Worm (Caenorhabditis elegans): Measurements from ENCODE around the gene ptr-1.

ptr-1 gene

DNA sequence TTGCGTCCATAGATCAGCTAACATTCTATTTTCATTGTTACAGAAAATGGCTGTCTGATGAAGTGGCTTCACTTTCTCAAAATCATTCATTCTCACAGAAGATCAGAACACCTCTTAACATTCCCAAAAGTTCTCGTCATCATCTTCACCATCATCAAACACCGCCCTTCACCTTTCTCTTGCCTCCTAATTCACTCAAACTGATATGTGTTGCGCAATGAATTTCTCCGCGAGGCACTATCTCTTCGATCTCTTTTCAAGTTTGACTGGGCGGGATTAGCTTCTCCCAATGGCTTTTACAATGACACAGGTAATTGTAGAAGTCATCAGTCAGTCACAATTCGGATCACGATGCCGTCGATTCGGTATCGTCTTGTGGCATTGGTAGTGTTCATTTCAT, 40.0 kb upstream of the ptr-1 start, which contains the start of gene grd-6:
TSS of gene grd-6 (plus strand) at position 301 of the 400 bp plus-strand sequence.
- no peak for TF ChIP-seq fax-1 (tag; optimal IDR thresholded peaks at IDR 0.05)
- TF ChIP-seq ceh-22 (tag; optimal IDR thresholded peaks at IDR 0.05) = no peak
- TF ChIP-seq pha-2 (tag; optimal IDR thresholded peaks at IDR 0.05) = no peak
- TF ChIP-seq zip-5 (tag; optimal IDR thresholded peaks at IDR 0.05) = no peak
- no peak for TF ChIP-seq nhr-11 (tag; optimal IDR thresholded peaks at IDR 0.05)
- no peak for TF ChIP-seq odd-2 (tag; optimal IDR thresholded peaks at IDR 0.05)
- no peak for TF ChIP-seq npax-4 (tag; optimal IDR thresholded peaks at IDR 0.05)
- no peak for TF ChIP-seq unc-86 (tag; optimal IDR thresholded peaks at IDR 0.05)
- no peak for TF ChIP-seq tbx-7 (tag; optimal IDR thresholded peaks at IDR 0.05)
- no peak for TF ChIP-seq ets-4 (tag; optimal IDR thresholded peaks at IDR 0.05)
- TF ChIP-seq ztf-16 (tag; optimal IDR thresholded peaks at IDR 0.05) = no peak
- no peak for TF ChIP-seq pat-9 (tag; optimal IDR thresholded peaks at IDR 0.05)
- TF ChIP-seq unc-3 (GFP tag; conservative IDR thresholded peaks at IDR 0.05) = no peak
- no peak for TF ChIP-seq unc-3 (tag; optimal IDR thresholded peaks at IDR 0.05)
- no peak for TF ChIP-seq gmeb-2 (tag; optimal IDR thresholded peaks at IDR 0.05)

DNA sequence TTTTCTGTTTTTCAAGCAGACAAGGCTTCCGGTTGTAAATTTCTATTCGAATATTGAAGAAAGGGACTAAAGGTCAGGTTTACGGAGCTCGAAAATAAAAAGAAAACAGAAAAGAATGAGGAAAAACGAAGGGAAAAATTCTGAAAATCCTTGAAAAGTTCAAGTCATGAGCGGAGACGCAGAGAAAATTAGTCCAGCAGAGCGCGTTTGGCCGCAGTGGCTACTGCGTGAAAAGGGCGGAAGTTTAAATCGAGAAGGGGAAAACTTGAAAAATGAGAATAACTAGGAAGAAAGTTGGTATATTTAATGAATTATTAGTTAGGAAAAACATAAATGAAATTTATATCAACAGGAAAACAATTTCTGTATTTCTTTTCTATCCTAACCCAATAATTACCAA, 38.9 kb upstream of the ptr-1 start:
- peak; percentile 24 for TF ChIP-seq ceh-31 (tag; optimal IDR thresholded peaks at IDR 0.05)
- TF ChIP-seq elt-4 (tag; optimal IDR thresholded peaks at IDR 0.05) = no peak
- TF ChIP-seq nfya-1 (tag; optimal IDR thresholded peaks at IDR 0.05) = peak; percentile 29
- TF ChIP-seq lin-11 (tag; optimal IDR thresholded peaks at IDR 0.05) = no peak
- TF ChIP-seq nhr-232 (tag; optimal IDR thresholded peaks at IDR 0.05) = no peak
- TF ChIP-seq tbx-7 (tag; optimal IDR thresholded peaks at IDR 0.05) = no peak
- TF ChIP-seq K02D7.2 (tag; optimal IDR thresholded peaks at IDR 0.05) = no peak
- TF ChIP-seq madf-2 (tag; optimal IDR thresholded peaks at IDR 0.05) = no peak
- no peak for TF ChIP-seq unc-86 (tag; optimal IDR thresholded peaks at IDR 0.05)
- no peak for TF ChIP-seq tbx-2 (tag; optimal IDR thresholded peaks at IDR 0.05)
- no peak for TF ChIP-seq ceh-14 (tag; optimal IDR thresholded peaks at IDR 0.05)
- peak; percentile 15 for TF ChIP-seq elt-2 (tag; optimal IDR thresholded peaks at IDR 0.05)
- TF ChIP-seq npax-4 (tag; optimal IDR thresholded peaks at IDR 0.05) = no peak
- no peak for TF ChIP-seq Y22D7AL.16 (tag; optimal IDR thresholded peaks at IDR 0.05)
- TF ChIP-seq unc-42 (tag; optimal IDR thresholded peaks at IDR 0.05) = peak; percentile 56
- no peak for TF ChIP-seq pha-4 (tag; optimal IDR thresholded peaks at IDR 0.05)
- TF ChIP-seq T23F11.4 (GFP tag; optimal IDR thresholded peaks at IDR 0.05) = no peak
- TF ChIP-seq pat-9 (tag; optimal IDR thresholded peaks at IDR 0.05) = no peak

DNA sequence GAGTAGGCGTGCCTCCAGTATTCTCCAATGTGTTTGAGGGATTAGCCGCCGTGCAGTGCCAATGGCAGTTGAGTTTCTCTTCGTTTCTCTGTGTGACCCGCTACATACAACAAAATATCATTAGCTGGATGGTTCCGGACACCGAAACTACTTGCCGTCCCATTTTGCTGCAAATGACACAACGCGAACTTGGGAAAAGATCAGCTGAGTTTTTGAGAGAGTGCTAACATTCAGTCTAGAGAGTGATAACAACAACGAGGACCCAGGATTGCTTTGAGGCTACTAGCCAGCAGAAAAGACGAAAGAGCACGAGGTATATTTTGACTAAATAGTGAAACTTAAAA, 37.8 kb upstream of the ptr-1 start:
- peak; percentile 1 for TF ChIP-seq ceh-6 (GFP tag; optimal IDR thresholded peaks at IDR 0.05)
- TF ChIP-seq pha-2 (tag; optimal IDR thresholded peaks at IDR 0.05) = no peak
- no peak for TF ChIP-seq pat-9 (tag; optimal IDR thresholded peaks at IDR 0.05)
- no peak for TF ChIP-seq ceh-19 (GFP tag; optimal IDR thresholded peaks at IDR 0.05)

DNA sequence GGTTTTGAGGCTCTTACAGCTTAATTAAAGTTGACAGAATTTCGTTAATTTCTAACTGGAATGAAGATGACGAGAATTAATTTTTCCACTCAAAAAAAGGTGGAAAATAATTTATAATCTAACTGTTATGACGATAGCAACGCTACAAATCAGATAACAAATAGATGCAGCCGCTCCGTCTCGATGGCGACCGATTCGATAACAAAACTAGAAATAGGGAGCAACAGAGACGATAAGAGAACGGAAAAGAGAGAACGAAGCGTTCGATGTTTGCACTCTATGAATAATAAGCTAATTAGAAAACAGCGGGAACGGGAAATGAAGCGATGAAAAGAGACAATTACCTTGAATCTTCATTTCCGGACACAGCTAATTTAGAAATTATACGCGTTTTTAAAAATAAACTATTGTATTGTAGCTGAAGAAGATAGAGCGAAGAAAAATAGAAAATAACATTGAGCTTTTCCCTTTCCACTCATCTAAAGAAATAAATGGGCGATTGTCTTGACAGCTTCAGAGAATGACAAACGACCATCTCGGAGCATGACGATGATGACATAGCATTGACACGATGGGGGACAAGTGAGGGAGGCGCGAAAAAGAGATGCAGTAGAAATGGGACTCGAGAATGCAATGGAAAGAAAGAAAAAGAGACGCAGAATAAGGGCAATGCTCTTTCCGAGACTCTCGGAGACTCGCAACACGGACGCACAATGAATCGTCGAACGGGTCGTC, 37.3 kb upstream of the ptr-1 start:
- TF ChIP-seq Y22D7AL.16 (tag; optimal IDR thresholded peaks at IDR 0.05) (no peak), ceh-30 (tag; optimal IDR thresholded peaks at IDR 0.05) (no peak), ceh-34 (tag; optimal IDR thresholded peaks at IDR 0.05) (no peak), odd-2 (tag; optimal IDR thresholded peaks at IDR 0.05) (no peak), pat-9 (tag; optimal IDR thresholded peaks at IDR 0.05) (no peak), sdc-2 (tag; optimal IDR thresholded peaks at IDR 0.05) (no peak), ceh-31 (tag; optimal IDR thresholded peaks at IDR 0.05) (peak; percentile 46), syd-9 (tag; optimal IDR thresholded peaks at IDR 0.05) (peak; percentile 45), pros-1 (tag; optimal IDR thresholded peaks at IDR 0.05) (no peak), fax-1 (tag; optimal IDR thresholded peaks at IDR 0.05) (no peak), dmd-4 (tag; optimal IDR thresholded peaks at IDR 0.05; ENCODE audit: borderline replicate concordance) (no peak), hlh-30 (tag; optimal IDR thresholded peaks at IDR 0.05; ENCODE audit: insufficient read depth) (no peak), ztf-16 (tag; optimal IDR thresholded peaks at IDR 0.05) (no peak), ceh-14 (tag; optimal IDR thresholded peaks at IDR 0.05) (peak; percentile 23), ama-1 (optimal IDR thresholded peaks at IDR 0.05) (no peak), hlh-15 (tag; optimal IDR thresholded peaks at IDR 0.05) (no peak), unc-86 (tag; optimal IDR thresholded peaks at IDR 0.05) (no peak), ahr-1 (tag; optimal IDR thresholded peaks at IDR 0.05) (no peak), ceh-22 (tag; optimal IDR thresholded peaks at IDR 0.05) (no peak), pqm-1 (tag; optimal IDR thresholded peaks at IDR 0.05) (no peak), elt-4 (tag; optimal IDR thresholded peaks at IDR 0.05) (no peak), pag-3 (tag; optimal IDR thresholded peaks at IDR 0.05; ENCODE audit: borderline replicate concordance) (peak; percentile 33), tbx-2 (tag; optimal IDR thresholded peaks at IDR 0.05) (peak; percentile 35), rnt-1 (tag; optimal IDR thresholded peaks at IDR 0.05) (no peak), nfya-1 (tag; optimal IDR thresholded peaks at IDR 0.05) (peak; percentile 31), hlh-6 (tag; optimal IDR thresholded peaks at IDR 0.05) (no peak), unc-3 (GFP tag; conservative IDR thresholded peaks at IDR 0.05) (no peak), unc-3 (tag; optimal IDR thresholded peaks at IDR 0.05) (no peak), npax-4 (tag; optimal IDR thresholded peaks at IDR 0.05) (no peak)
